Fruit fly (Drosophila melanogaster): ENCODE measurements around the gene CG16853.

CG16853 gene

DNA sequence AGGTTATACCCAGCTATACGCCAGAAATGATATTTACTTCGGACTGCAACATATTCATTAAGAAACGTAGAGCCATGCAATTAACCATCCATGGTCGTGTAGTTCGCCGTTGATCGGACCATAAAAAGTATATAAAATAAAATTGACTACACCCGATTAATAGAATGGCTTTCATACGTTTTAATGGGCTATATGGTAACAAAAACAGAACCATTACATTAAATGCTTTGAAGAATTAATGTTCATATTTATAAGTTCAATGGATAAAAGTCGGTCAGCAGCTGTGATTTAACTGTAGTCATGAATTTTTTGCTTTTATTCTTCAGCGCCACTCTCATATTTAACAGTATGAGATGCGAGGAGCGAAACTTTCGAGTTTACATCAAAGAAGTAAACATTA, 9.5 kb upstream of the CG16853 start, which contains the start of gene CG33645:
Gene CG33645 (plus strand): TSS at position 301 of the 400 bp plus-strand sequence.
- TF ChIP-seq CG34367 (tag; optimal IDR thresholded peaks at IDR 0.05), result no peak
- no peak for TF ChIP-seq Snoo (tag; optimal IDR thresholded peaks at IDR 0.05)
- TF ChIP-seq D1 (tag; optimal IDR thresholded peaks at IDR 0.05), result no peak
- TF ChIP-seq fd96Ca (GFP tag; IDR thresholded peaks at IDR 0.05), result no peak
- no peak for TF ChIP-seq CG17806 (tag; optimal IDR thresholded peaks at IDR 0.05)
- no peak for TF ChIP-seq gl (tag; optimal IDR thresholded peaks at IDR 0.05)
- TF ChIP-seq CG15710 (tag; optimal IDR thresholded peaks at IDR 0.05), result no peak
- TF ChIP-seq CG8301 (tag; optimal IDR thresholded peaks at IDR 0.05), result no peak
- TF ChIP-seq Pif1B (GFP tag; optimal IDR thresholded peaks at IDR 0.05), result no peak
- no peak for TF ChIP-seq CG9948 (tag; optimal IDR thresholded peaks at IDR 0.05)
- no peak for TF ChIP-seq CG8159 (tag; optimal IDR thresholded peaks at IDR 0.05)

DNA sequence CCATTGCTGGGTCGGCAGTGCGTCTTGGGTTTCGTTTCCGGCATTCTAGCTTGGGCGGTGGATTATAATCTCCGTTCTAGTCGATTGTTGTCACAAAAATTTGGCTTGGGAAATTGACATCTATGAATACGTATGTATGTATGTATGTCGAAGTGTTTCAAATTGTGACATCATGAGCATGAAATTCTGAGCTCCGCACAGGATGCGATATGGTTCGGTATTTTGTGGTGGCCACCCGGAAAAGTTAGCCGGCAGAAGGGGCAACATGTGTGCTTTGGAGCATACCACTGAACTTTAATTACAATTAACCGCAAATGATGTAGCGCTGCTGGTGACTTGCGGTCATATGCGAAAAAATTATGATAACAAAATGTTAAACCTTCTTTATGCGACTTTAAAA, 6.4 kb upstream of the CG16853 start, which contains the start of gene CG15638:
Gene CG15638 (minus strand): TSS at position 101 of the 400 bp plus-strand sequence.
- TF ChIP-seq CG17806 (tag; optimal IDR thresholded peaks at IDR 0.05) (no peak), CG12605 (GFP tag; IDR thresholded peaks at IDR 0.05) (no peak), CG4496 (GFP tag; IDR thresholded peaks at IDR 0.05) (no peak), Ets98B (GFP tag; IDR thresholded peaks at IDR 0.05) (no peak), CG8159 (tag; optimal IDR thresholded peaks at IDR 0.05) (no peak), CG10348 (GFP tag; IDR thresholded peaks at IDR 0.05) (no peak), gl (tag; optimal IDR thresholded peaks at IDR 0.05) (no peak), CG14655 (GFP tag; optimal IDR thresholded peaks at IDR 0.05) (no peak), Snoo (tag; optimal IDR thresholded peaks at IDR 0.05) (no peak)

DNA sequence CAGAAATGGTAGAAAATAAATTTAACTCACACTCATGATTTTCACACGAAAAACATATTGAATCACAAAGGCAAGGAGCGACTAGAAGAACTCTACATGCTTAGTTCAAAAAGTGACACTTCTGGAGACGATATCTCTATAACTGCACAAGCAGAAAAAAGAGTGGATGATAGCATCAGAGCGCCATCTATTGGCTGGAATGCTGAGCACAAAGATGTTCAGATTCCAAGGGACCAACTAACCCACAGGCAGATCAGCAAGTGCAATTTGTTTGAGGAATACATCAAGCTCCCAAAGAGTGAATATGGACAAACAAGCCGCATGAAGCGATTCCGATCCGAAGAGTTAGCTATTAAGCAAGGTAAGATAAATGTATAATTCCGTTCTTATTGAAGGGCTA, 1.4 kb upstream of the CG16853 start, which contains the start of gene CG16852:
Gene CG16852 (plus strand): TSS at position 48 of the 400 bp plus-strand sequence.
- no peak for TF ChIP-seq Pif1B (GFP tag; optimal IDR thresholded peaks at IDR 0.05)
- TF ChIP-seq CG32121 (GFP tag; IDR thresholded peaks at IDR 0.05), result no peak
- TF ChIP-seq gl (tag; optimal IDR thresholded peaks at IDR 0.05), result no peak
- TF ChIP-seq CG8159 (tag; optimal IDR thresholded peaks at IDR 0.05), result no peak
- no peak for TF ChIP-seq Pif1A (GFP tag; optimal IDR thresholded peaks at IDR 0.05)
- no peak for TF ChIP-seq D1 (tag; optimal IDR thresholded peaks at IDR 0.05)
- TF ChIP-seq CG9948 (tag; optimal IDR thresholded peaks at IDR 0.05), result no peak
- no peak for TF ChIP-seq CG13204 (GFP tag; optimal IDR thresholded peaks at IDR 0.05)
- no peak for TF ChIP-seq CG34367 (tag; optimal IDR thresholded peaks at IDR 0.05)
- TF ChIP-seq CG17806 (tag; optimal IDR thresholded peaks at IDR 0.05), result no peak
- TF ChIP-seq CG8301 (tag; optimal IDR thresholded peaks at IDR 0.05), result no peak
- TF ChIP-seq rn (GFP tag; IDR thresholded peaks at IDR 0.05), result no peak
- TF ChIP-seq EcR (GFP tag; optimal IDR thresholded peaks at IDR 0.05), result no peak
- TF ChIP-seq CG12605 (GFP tag; IDR thresholded peaks at IDR 0.05), result no peak
- TF ChIP-seq CG10348 (GFP tag; IDR thresholded peaks at IDR 0.05), result no peak
- TF ChIP-seq CG14655 (GFP tag; optimal IDR thresholded peaks at IDR 0.05), result no peak
- no peak for TF ChIP-seq CG4496 (GFP tag; IDR thresholded peaks at IDR 0.05)
- no peak for TF ChIP-seq fd96Ca (GFP tag; IDR thresholded peaks at IDR 0.05)
- TF ChIP-seq Ets98B (GFP tag; IDR thresholded peaks at IDR 0.05), result no peak

DNA sequence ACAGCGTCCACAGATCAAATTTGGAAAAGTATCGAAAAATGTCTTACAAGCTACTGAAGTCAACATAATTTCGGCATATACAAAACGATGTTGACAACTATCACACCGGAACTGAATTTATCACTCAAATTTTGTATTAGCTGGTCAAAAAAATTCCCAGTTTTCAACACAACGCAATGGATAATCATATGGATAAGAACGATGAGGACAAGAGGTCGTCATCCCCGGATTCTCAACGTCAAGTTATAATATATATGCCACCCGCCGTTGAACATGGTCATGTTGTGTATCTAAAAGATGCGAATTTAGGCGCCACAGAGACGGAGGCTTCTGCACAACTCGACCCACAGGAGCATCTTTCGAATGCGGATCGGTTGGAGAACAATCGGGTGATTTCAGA, 408 bp downstream of the CG16853 start, which contains the start of gene CG9263:
Gene CG9263 (minus strand): TSS at position 101 of the 400 bp plus-strand sequence.
- no peak for TF ChIP-seq CG9948 (tag; optimal IDR thresholded peaks at IDR 0.05)
- TF ChIP-seq CG12605 (GFP tag; IDR thresholded peaks at IDR 0.05), result no peak
- no peak for TF ChIP-seq CG15710 (tag; optimal IDR thresholded peaks at IDR 0.05)
- no peak for TF ChIP-seq CG13204 (GFP tag; optimal IDR thresholded peaks at IDR 0.05)
- no peak for TF ChIP-seq Pif1A (GFP tag; optimal IDR thresholded peaks at IDR 0.05)
- TF ChIP-seq CG34367 (tag; optimal IDR thresholded peaks at IDR 0.05), result no peak
- TF ChIP-seq rn (GFP tag; IDR thresholded peaks at IDR 0.05), result no peak
- TF ChIP-seq Pif1B (GFP tag; optimal IDR thresholded peaks at IDR 0.05), result no peak
- TF ChIP-seq gl (tag; optimal IDR thresholded peaks at IDR 0.05), result no peak
- TF ChIP-seq Snoo (tag; optimal IDR thresholded peaks at IDR 0.05), result no peak
- TF ChIP-seq fd96Ca (GFP tag; IDR thresholded peaks at IDR 0.05), result no peak
- no peak for TF ChIP-seq EcR (GFP tag; optimal IDR thresholded peaks at IDR 0.05)

DNA sequence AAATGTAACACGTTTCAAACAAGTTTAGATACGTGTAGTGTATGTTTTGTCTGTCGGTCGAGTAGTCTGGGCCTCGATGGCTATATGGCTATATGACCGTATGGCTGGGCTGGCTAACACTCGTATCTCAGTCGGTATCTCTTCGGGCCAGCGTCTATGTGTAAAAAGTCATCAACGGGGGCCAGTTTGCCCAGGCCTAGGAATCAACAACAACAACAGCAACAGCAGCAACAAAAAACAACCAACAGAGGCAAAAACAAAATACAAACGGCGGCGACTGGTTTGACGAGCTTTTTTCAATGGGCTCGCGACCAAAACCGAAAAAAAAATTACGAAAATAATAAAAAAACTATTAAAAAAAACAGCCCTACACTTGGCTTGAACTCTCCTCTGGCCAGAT, 3.6 kb downstream of the CG16853 start:
- TF ChIP-seq CG13204 (GFP tag; optimal IDR thresholded peaks at IDR 0.05) (peak; percentile 96), CG9948 (tag; optimal IDR thresholded peaks at IDR 0.05) (peak; percentile 67), fd96Ca (GFP tag; IDR thresholded peaks at IDR 0.05) (peak; percentile 59; the same call in 2 of the 3 replicates), CG14655 (GFP tag; optimal IDR thresholded peaks at IDR 0.05) (peak; percentile 56), CG32121 (GFP tag; IDR thresholded peaks at IDR 0.05) (peak; percentile 67; the same call in 1 of the 2 replicates), Ets98B (GFP tag; IDR thresholded peaks at IDR 0.05) (peak; percentile 79), CG4496 (GFP tag; IDR thresholded peaks at IDR 0.05) (peak; percentile 82), CG34367 (tag; optimal IDR thresholded peaks at IDR 0.05) (peak; percentile 85), Snoo (tag; optimal IDR thresholded peaks at IDR 0.05) (no peak), CG8159 (tag; optimal IDR thresholded peaks at IDR 0.05) (peak; percentile 79), CG10348 (GFP tag; IDR thresholded peaks at IDR 0.05) (no peak), rn (GFP tag; IDR thresholded peaks at IDR 0.05) (peak; percentile 3; the same call in 1 of the 2 replicates), D1 (tag; optimal IDR thresholded peaks at IDR 0.05) (peak; percentile 52), CG17806 (tag; optimal IDR thresholded peaks at IDR 0.05) (peak; percentile 74), Pif1A (GFP tag; optimal IDR thresholded peaks at IDR 0.05) (peak; percentile 59), CG8301 (tag; optimal IDR thresholded peaks at IDR 0.05) (peak; percentile 34), CG15710 (tag; optimal IDR thresholded peaks at IDR 0.05) (peak; percentile 88), gl (tag; optimal IDR thresholded peaks at IDR 0.05) (peak; percentile 95), CG12605 (GFP tag; IDR thresholded peaks at IDR 0.05) (peak; percentile 89), EcR (GFP tag; optimal IDR thresholded peaks at IDR 0.05) (peak; percentile 66), Pif1B (GFP tag; optimal IDR thresholded peaks at IDR 0.05) (peak; percentile 65)
